Worm (Caenorhabditis elegans) whole organism, dauer: Measurements from ENCODE around the gene srbc-61.
"Not testable (repeated sequence)": the region's sequence is repeated elsewhere in the genome, so short reads cannot be mapped to it uniquely, and the experiment has no call there.

ENCODE experiments used
- unc-62 ChIP-seq: sonication (generic microtip); optimal IDR thresholded peaks from 2 replicates; lab custom pipeline; 2017; ENCODE audit warnings: missing biosample characterization, missing genetic modification reagents, missing genetic modification characterization

Gene srbc-61

ce11 chrV:17476490-17476889 is at the start of gene srbc-61:
TSS of gene srbc-61 (plus strand) at chrV:17476790.
- TF ChIP-seq unc-62 (GFP tag; lab: Kevin White, UChicago), result no peak

- no peak for TF ChIP-seq unc-62 (GFP tag; lab: Kevin White, UChicago)
Observed at ce11 chrV:17429262-17429661, 47.3 kb upstream of the srbc-61 start.

- TF ChIP-seq unc-62 (GFP tag; lab: Kevin White, UChicago), result no peak
Observed at ce11 chrV:17430066-17430465, 46.5 kb upstream of the srbc-61 start, which contains the start of gene T27C5.10. TSS of gene T27C5.10 (minus strand) at chrV:17430166.

- TF ChIP-seq unc-62 (GFP tag; lab: Kevin White, UChicago), result no peak
Observed at ce11 chrV:17430903-17431302, 45.7 kb upstream of the srbc-61 start, which contains the start of gene srbc-27. TSS of gene srbc-27 (plus strand) at chrV:17431203.

- no peak for TF ChIP-seq unc-62 (GFP tag; lab: Kevin White, UChicago)
Observed at ce11 chrV:17436492-17436891, 40.1 kb upstream of the srbc-61 start, which contains the start of gene F20E11.18. TSS of gene F20E11.18 (minus strand) at chrV:17436592.

ce11 chrV:17438317-17438716 is 38.3 kb upstream of the srbc-61 start, which contains the start of gene srsx-2:
TSS of gene srsx-2 (minus strand) at chrV:17438417.
- TF ChIP-seq unc-62 (GFP tag; lab: Kevin White, UChicago), result no peak

ce11 chrV:17439406-17439805 is 37.2 kb upstream of the srbc-61 start, which contains the start of gene srh-154:
TSS of gene srh-154 (plus strand) at chrV:17439706.
- no peak for TF ChIP-seq unc-62 (GFP tag; lab: Kevin White, UChicago)

ce11 chrV:17449836-17450235 is 26.8 kb upstream of the srbc-61 start:
- no peak for TF ChIP-seq unc-62 (GFP tag; lab: Kevin White, UChicago)

ce11 chrV:17456197-17456596 is 20.4 kb upstream of the srbc-61 start, which contains the start of gene srh-203:
TSS of gene srh-203 (minus strand) at chrV:17456297.
- TF ChIP-seq unc-62 (GFP tag; lab: Kevin White, UChicago), result not testable (repeated sequence)

- TF ChIP-seq unc-62 (GFP tag; lab: Kevin White, UChicago), result no peak
Observed at ce11 chrV:17458069-17458468, 18.5 kb upstream of the srbc-61 start, which contains the start of gene str-200. TSS of gene str-200 (minus strand) at chrV:17458169.

ce11 chrV:17460061-17460460 is 16.5 kb upstream of the srbc-61 start, which contains the start of gene srz-48:
TSS of gene srz-48 (minus strand) at chrV:17460161.
- TF ChIP-seq unc-62 (GFP tag; lab: Kevin White, UChicago), result no peak

- TF ChIP-seq unc-62 (GFP tag; lab: Kevin White, UChicago), result not testable (repeated sequence)
Observed at ce11 chrV:17464278-17464677, 12.3 kb upstream of the srbc-61 start, which contains the start of gene F20E11.7. TSS of gene F20E11.7 (plus strand) at chrV:17464578.

ce11 chrV:17466751-17467150 is 9.8 kb upstream of the srbc-61 start, which contains the start of gene srw-72:
TSS of gene srw-72 (plus strand) at chrV:17467051.
- no peak for TF ChIP-seq unc-62 (GFP tag; lab: Kevin White, UChicago)

- no peak for TF ChIP-seq unc-62 (GFP tag; lab: Kevin White, UChicago)
Observed at ce11 chrV:17467881-17468280, 8.7 kb upstream of the srbc-61 start.

- TF ChIP-seq unc-62 (GFP tag; lab: Kevin White, UChicago), result no peak
Observed at ce11 chrV:17469180-17469579, 7.4 kb upstream of the srbc-61 start, which contains the start of gene F20E11.17. TSS of gene F20E11.17 (minus strand) at chrV:17469280.

ce11 chrV:17471564-17471963 is 5.0 kb upstream of the srbc-61 start, which contains the start of gene srh-235:
TSS of gene srh-235 (minus strand) at chrV:17471664.
- TF ChIP-seq unc-62 (GFP tag; lab: Kevin White, UChicago), result no peak

- no peak for TF ChIP-seq unc-62 (GFP tag; lab: Kevin White, UChicago)
Observed at ce11 chrV:17473699-17474098, 2.9 kb upstream of the srbc-61 start, which contains the start of gene srh-123. TSS of gene srh-123 (plus strand) at chrV:17473999.
